Worm (Caenorhabditis elegans) whole organism, L1 larva: Measurements from ENCODE around the gene F41F3.3.

Experiments
- Y116A8C.19 ChIP-seq: sonication (generic microtip); optimal IDR thresholded peaks from 2 replicates; lab custom pipeline; 2016; ENCODE audit warnings: missing compliant biosample characterization, missing genetic modification characterization, borderline replicate concordance
- alr-1 ChIP-seq: fragments of 200-800 bp; sonication (Bioruptor generic); optimal IDR thresholded peaks from 2 replicates; lab custom pipeline; 2018; ENCODE audit warnings: borderline replicate concordance, mild to moderate bottlenecking, missing genetic modification characterization, missing compliant biosample characterization
- ama-1 ChIP-seq: fragments of 150-350 bp; optimal IDR thresholded peaks from 2 replicates; lab custom pipeline; 2014
- blmp-1 ChIP-seq: fragments of 150-350 bp; optimal IDR thresholded peaks from 2 replicates; lab custom pipeline; 2014; ENCODE audit warnings: missing biosample characterization, missing genetic modification characterization
- ceh-8 ChIP-seq: fragments of 200-800 bp; sonication (Bioruptor generic); optimal IDR thresholded peaks from 2 replicates; lab custom pipeline; 2018; ENCODE audit warnings: mild to moderate bottlenecking, missing genetic modification characterization, moderate library complexity, missing compliant biosample characterization
- ceh-82 ChIP-seq, 3 experiments: fragments of 150-350 bp in 1 of 3; sonication (generic microtip) in 2 of 3; optimal IDR thresholded peaks; 2 replicates each; lab custom pipeline; 2014 to 2017; ENCODE audit warnings: missing biosample characterization in 3 of 3, missing genetic modification characterization in 3 of 3
- ceh-88 ChIP-seq: fragments of 200-800 bp; sonication (Bioruptor generic); IDR thresholded peaks from 2 replicates; pipeline ENCODE4 v1.3.6; 2022; ENCODE audit warnings: missing genetic modification characterization, missing compliant biosample characterization
- ceh-90 ChIP-seq: sonication (generic microtip); optimal IDR thresholded peaks from 2 replicates; lab custom pipeline; 2016; ENCODE audit warnings: missing genetic modification characterization, missing compliant biosample characterization
- dsc-1 ChIP-seq: sonication (generic microtip); optimal IDR thresholded peaks from 2 replicates; lab custom pipeline; 2016; ENCODE audit warnings: mild to moderate bottlenecking, missing genetic modification characterization, missing compliant biosample characterization
- elt-3 ChIP-seq, 6 experiments: fragments of 150-350 bp in 1 of 6; sonication (generic microtip); optimal IDR thresholded peaks; 2 replicates each; lab custom pipeline; 2017 to 2018; ENCODE audit warnings: missing biosample characterization in 6 of 6, missing genetic modification characterization in 6 of 6, inconsistent platforms in 1 of 6
- fkh-8 ChIP-seq: sonication (generic microtip); optimal IDR thresholded peaks from 2 replicates; lab custom pipeline; 2016; ENCODE audit warnings: mild to moderate bottlenecking, missing genetic modification characterization, missing compliant biosample characterization
- fos-1 ChIP-seq: fragments of 150-350 bp; optimal IDR thresholded peaks from 2 replicates; lab custom pipeline; 2014; ENCODE audit warnings: missing biosample characterization, missing genetic modification characterization
- grh-1 ChIP-seq: fragments of 200-800 bp; sonication (Bioruptor generic); IDR thresholded peaks from 2 replicates; pipeline ENCODE4 v1.3.6; 2022; ENCODE audit warnings: missing genetic modification reagents, missing genetic modification characterization, missing compliant biosample characterization
- hlh-17 ChIP-seq: fragments of 200-800 bp; sonication (Bioruptor generic); optimal IDR thresholded peaks from 2 replicates; lab custom pipeline; 2018; ENCODE audit warnings: missing genetic modification characterization, mild to moderate bottlenecking, missing compliant biosample characterization, moderate library complexity, borderline replicate concordance
- hpl-2 ChIP-seq: fragments of 150-350 bp; optimal IDR thresholded peaks from 2 replicates; lab custom pipeline; 2014; ENCODE audit warnings: missing biosample characterization, missing genetic modification reagents, missing genetic modification characterization
- lin-13 ChIP-seq: fragments of 150-350 bp; optimal IDR thresholded peaks from 2 replicates; lab custom pipeline; 2014; ENCODE audit warnings: missing biosample characterization, missing genetic modification reagents, missing genetic modification characterization
- lir-3 ChIP-seq: sonication (generic microtip); optimal IDR thresholded peaks from 2 replicates; lab custom pipeline; 2016; ENCODE audit warnings: mild to moderate bottlenecking, missing genetic modification characterization, moderate library complexity, missing compliant biosample characterization; ENCODE audit not compliant: poor library complexity
- mdl-1 ChIP-seq, 2 experiments: fragments of 150-350 bp; optimal IDR thresholded peaks; 2 replicates each; lab custom pipeline; 2014 to 2017; ENCODE audit warnings: missing biosample characterization in 2 of 2, missing genetic modification characterization in 2 of 2, inconsistent platforms in 1 of 2
- mef-2 ChIP-seq: fragments of 150-350 bp; optimal IDR thresholded peaks from 2 replicates; lab custom pipeline; 2014; ENCODE audit warnings: missing biosample characterization, missing genetic modification characterization
- nhr-71 ChIP-seq: sonication (generic microtip); optimal IDR thresholded peaks from 2 replicates; lab custom pipeline; 2016; ENCODE audit warnings: mild to moderate bottlenecking, missing genetic modification characterization, moderate library complexity, missing compliant biosample characterization
- nhr-77 ChIP-seq: fragments of 150-350 bp; optimal IDR thresholded peaks from 2 replicates; lab custom pipeline; 2014; ENCODE audit warnings: missing biosample characterization, missing genetic modification characterization
- pag-3 ChIP-seq: sonication (generic microtip); optimal IDR thresholded peaks from 2 replicates; lab custom pipeline; 2017; ENCODE audit warnings: missing genetic modification characterization, mild to moderate bottlenecking, missing compliant biosample characterization, antibody characterized with exemption, borderline replicate concordance; ENCODE audit not compliant: insufficient read depth
- pax-3 ChIP-seq: fragments of 200-800 bp; sonication (Bioruptor generic); optimal IDR thresholded peaks from 2 replicates; lab custom pipeline; 2018; ENCODE audit warnings: mild to moderate bottlenecking, missing genetic modification characterization, moderate library complexity, missing compliant biosample characterization
- rnt-1 ChIP-seq: sonication (generic microtip); optimal IDR thresholded peaks from 2 replicates; lab custom pipeline; 2016; ENCODE audit warnings: mild to moderate bottlenecking, missing genetic modification characterization, moderate library complexity, missing compliant biosample characterization
- snpc-4 ChIP-seq: fragments of 150-350 bp; optimal IDR thresholded peaks from 2 replicates; lab custom pipeline; 2014; ENCODE audit warnings: missing biosample characterization, missing genetic modification characterization
- snu-23 ChIP-seq: sonication (generic microtip); optimal IDR thresholded peaks from 2 replicates; lab custom pipeline; 2016; ENCODE audit warnings: missing genetic modification characterization, missing compliant biosample characterization
- sptf-1 ChIP-seq: fragments of 150-350 bp; optimal IDR thresholded peaks from 2 replicates; lab custom pipeline; 2014; ENCODE audit warnings: missing biosample characterization, missing genetic modification characterization
- sup-37 ChIP-seq: fragments of 200-800 bp; sonication (Bioruptor generic); optimal IDR thresholded peaks from 2 replicates; lab custom pipeline; 2018; ENCODE audit warnings: mild to moderate bottlenecking, missing genetic modification characterization, missing compliant biosample characterization
- swsn-7 ChIP-seq: sonication (generic microtip); optimal IDR thresholded peaks from 2 replicates; lab custom pipeline; 2016; ENCODE audit warnings: missing genetic modification characterization, missing compliant biosample characterization
- unc-30 ChIP-seq: sonication (generic microtip); optimal IDR thresholded peaks from 2 replicates; lab custom pipeline; 2017; ENCODE audit warnings: missing biosample characterization, missing genetic modification characterization
- vab-15 ChIP-seq: sonication (generic microtip); optimal IDR thresholded peaks from 2 replicates; lab custom pipeline; 2017; ENCODE audit warnings: missing genotype, mild to moderate bottlenecking, missing genetic modification characterization, missing compliant biosample characterization
- ztf-11 ChIP-seq, 2 experiments: sonication (generic microtip); optimal IDR thresholded peaks; 2 replicates each; lab custom pipeline; 2016 to 2017; ENCODE audit warnings: missing genetic modification characterization in 2 of 2, missing biosample characterization in 1 of 2, missing compliant biosample characterization in 1 of 2

F41F3.3 gene

DNA sequence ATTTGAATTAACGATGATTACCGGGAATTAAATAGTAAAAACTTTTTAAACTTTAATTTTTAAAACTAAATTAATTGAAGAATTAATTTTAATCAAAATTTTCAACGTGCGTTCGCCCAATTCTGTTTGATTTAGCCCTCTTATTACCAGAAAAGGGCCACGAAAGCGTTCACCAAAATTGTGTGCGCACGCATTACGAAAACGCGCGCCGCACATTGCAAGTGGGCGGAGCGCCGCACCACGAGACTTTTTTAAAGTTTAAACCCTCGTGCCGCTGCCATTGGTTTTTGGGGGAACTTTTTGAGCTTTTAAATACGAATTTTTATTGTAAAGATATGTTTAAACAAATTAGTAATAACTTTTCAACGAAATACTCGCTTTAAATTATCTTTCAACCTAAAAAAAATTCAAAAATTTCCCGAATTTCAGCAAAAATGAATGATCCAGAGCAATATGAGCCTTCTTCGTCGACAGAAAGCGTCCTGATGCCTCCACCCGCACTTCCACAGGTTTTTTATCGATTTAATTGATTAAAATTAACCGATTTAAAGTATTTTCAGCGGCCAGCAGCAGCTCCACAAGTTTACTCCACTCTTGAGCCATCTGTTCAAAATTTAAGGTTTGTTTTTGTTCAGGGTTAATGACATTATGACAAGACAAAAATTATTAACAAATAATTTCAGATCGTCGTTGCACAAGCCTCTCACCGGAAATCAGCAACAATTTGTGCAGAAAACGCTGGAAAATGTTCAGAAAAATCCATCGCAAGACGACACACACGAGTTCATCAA lies 38.8 kb upstream of the F41F3.3 start, which contains the start of gene taf-10 (continued):
- TF ChIP-seq elt-3 (tag; optimal IDR thresholded peaks at IDR 0.05; lab: Kevin White, UChicago) (peak in 1 of 6 experiments; percentile 49), snu-23 (GFP tag; lab: Kevin White, UChicago) (peak; percentile 67), lir-3 (peak; percentile 21), mef-2 (tag; lab: Kevin White, UChicago) (no peak), sup-37 (GFP tag; lab: Kevin White, UChicago) (no peak), snpc-4 (tag; lab: Kevin White, UChicago) (peak; percentile 40), fos-1 (no peak), vab-15 (tag; lab: Kevin White, UChicago) (no peak)

DNA sequence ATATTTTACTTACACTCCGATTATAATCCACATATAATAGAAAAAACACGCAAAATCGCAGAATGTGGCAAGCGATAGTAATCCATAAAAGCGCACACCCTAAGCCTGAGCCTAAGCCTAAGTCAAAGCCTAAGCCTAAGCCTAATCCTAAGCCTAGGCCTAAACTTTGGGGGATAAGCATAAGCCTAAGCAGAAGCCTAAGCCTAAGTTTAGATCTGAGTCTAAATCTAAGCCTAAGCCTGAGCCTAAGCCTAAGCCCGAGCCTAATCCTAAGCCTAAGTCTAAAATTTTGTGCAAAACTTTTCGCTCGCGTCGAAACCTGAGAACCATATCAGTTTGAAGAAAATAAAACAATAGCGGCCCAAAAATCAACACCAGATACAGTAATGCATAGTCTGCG lies 36.1 kb upstream of the F41F3.3 start:
- TF ChIP-seq ceh-8 (GFP tag; lab: Kevin White, UChicago) (no peak), rnt-1 (tag; lab: Kevin White, UChicago) (no peak), Y116A8C.19 (no peak), dsc-1 (tag; lab: Kevin White, UChicago) (no peak), hlh-17 (no peak), alr-1 (tag; lab: Kevin White, UChicago) (no peak), nhr-71 (tag; lab: Kevin White, UChicago) (no peak), mdl-1 (tag; optimal IDR thresholded peaks at IDR 0.05; lab: Kevin White, UChicago) (no peak), ceh-82 (tag; optimal IDR thresholded peaks at IDR 0.05; lab: Kevin White, UChicago) (no peak), ceh-88 (no peak), hpl-2 (GFP tag; lab: Kevin White, UChicago) (no peak), snu-23 (GFP tag; lab: Kevin White, UChicago) (no peak), nhr-77 (tag; lab: Kevin White, UChicago) (no peak), blmp-1 (tag; lab: Kevin White, UChicago) (no peak)
- TF ChIP-seq, all 84 proteins: peak for 0

DNA sequence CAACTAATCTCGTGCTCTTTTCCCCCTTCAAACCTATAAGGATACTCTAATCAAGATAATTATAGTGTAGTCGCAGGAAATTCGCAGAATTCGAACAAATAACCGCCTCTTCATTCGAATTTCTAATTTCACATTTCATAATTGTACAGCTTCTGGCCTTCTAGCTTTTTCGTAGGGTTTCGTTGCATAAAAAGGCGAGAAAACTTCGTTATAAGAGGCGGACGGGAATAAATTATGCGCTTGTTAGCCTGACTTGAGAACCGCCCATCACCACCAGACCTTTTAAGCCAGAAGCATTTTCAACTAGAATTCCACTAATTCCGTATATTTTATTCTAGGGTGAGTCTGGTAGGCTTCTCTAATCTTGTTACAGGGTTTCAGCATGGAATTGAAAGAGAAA lies 33.6 kb upstream of the F41F3.3 start, which contains the start of gene K03B4.4:
Gene K03B4.4 (plus strand): TSS at position 301 of the 400 bp plus-strand sequence.
- TF ChIP-seq dsc-1 (tag; lab: Kevin White, UChicago) (peak; percentile 27), fos-1 (no peak), fkh-8 (tag; lab: Kevin White, UChicago) (peak; percentile 15), sptf-1 (tag; lab: Kevin White, UChicago) (no peak), pax-3 (peak; percentile 39), lin-13 (no peak)

DNA sequence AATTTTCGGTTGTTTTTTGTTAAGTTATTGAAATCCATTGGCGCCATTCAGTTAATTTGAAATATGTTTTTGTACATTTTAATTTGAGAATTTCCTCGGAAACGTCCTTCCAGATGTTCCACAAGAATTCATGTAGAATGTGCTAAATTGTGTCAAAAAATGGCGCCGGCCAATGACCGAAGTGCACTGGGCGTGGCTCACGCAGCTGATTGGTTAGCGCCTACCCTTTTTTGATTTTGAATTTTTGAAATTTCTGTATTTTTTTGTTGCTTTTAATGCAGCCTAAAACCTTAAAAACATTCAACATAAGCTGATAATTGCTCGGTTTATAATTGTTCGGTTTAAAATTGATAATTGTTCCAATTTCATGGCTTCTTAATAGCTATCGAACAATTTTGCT lies 28.8 kb upstream of the F41F3.3 start:
- TF ChIP-seq grh-1 (GFP tag; lab: Robert Waterston, UW) (no peak), ama-1 (no peak)

DNA sequence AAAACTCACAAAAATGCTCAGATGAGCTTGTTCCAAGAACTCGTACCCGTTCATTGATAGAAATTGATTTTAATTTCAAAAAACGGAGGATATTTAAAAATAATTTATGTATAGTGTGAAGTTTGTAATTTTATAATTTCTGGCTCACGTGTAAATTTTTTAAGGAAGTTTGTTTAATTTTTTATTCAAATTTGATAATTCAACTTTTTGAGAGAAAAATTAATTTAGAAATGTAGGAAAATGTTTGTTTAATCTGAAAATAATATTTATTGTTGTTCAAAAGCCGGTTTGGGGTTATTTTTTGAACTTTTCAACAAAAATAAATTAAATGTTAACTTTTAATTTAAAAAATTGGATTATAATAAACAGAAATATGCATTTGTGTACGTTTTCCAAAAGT lies 28.1 kb upstream of the F41F3.3 start, which contains the start of gene K03B4.6:
Gene K03B4.6 (minus strand): TSS at position 101 of the 400 bp plus-strand sequence.
- TF ChIP-seq snu-23 (GFP tag; lab: Kevin White, UChicago), result no peak
- no peak for TF ChIP-seq mdl-1 (tag; optimal IDR thresholded peaks at IDR 0.05; lab: Kevin White, UChicago)
- no peak for TF ChIP-seq rnt-1 (tag; lab: Kevin White, UChicago)
- TF ChIP-seq elt-3 (tag; optimal IDR thresholded peaks at IDR 0.05; lab: Kevin White, UChicago), result no peak
- TF ChIP-seq ztf-11 (tag; optimal IDR thresholded peaks at IDR 0.05; lab: Kevin White, UChicago), result no peak
- TF ChIP-seq dsc-1 (tag; lab: Kevin White, UChicago), result no peak
- TF ChIP-seq lin-13, result no peak
- TF ChIP-seq swsn-7 (tag; lab: Kevin White, UChicago), result no peak
- no peak for TF ChIP-seq ceh-90 (tag; lab: Kevin White, UChicago)
- TF ChIP-seq hpl-2 (GFP tag; lab: Kevin White, UChicago), result no peak
- TF ChIP-seq unc-30, result no peak
- TF ChIP-seq pag-3, result no peak
- no peak for TF ChIP-seq fkh-8 (tag; lab: Kevin White, UChicago)
